Fruit fly (Drosophila melanogaster) whole organism, prepupa: Measurements from ENCODE around the gene CG42571.

Experiments used
- Blimp-1 ChIP-seq: fragments of 200-800 bp; sonication (Bioruptor generic); optimal IDR thresholded peaks from 3 replicates; lab custom pipeline; 2017; ENCODE audit warnings: missing biosample characterization, missing genetic modification characterization, mild to moderate bottlenecking, moderate library complexity, missing genetic modification reagents
- CG16779 ChIP-seq: fragments of 200-800 bp; sonication (Bioruptor generic); optimal IDR thresholded peaks from 3 replicates; lab custom pipeline; 2017; ENCODE audit warnings: missing biosample characterization, mild to moderate bottlenecking, missing genetic modification characterization
- CG3919 ChIP-seq: fragments of 200-800 bp; sonication (Bioruptor generic); optimal IDR thresholded peaks from 3 replicates; lab custom pipeline; 2016; ENCODE audit warnings: missing biosample characterization, missing genetic modification characterization
- CG4318 ChIP-seq: fragments of 200-800 bp; sonication (Bioruptor generic); optimal IDR thresholded peaks from 3 replicates; lab custom pipeline; 2017; ENCODE audit warnings: missing biosample characterization, mild to moderate bottlenecking, missing genetic modification characterization
- CG6808 ChIP-seq: fragments of 200-800 bp; sonication (Bioruptor generic); optimal IDR thresholded peaks from 3 replicates; lab custom pipeline; 2017; ENCODE audit warnings: missing biosample characterization, missing genetic modification characterization, mild to moderate bottlenecking, moderate library complexity, missing genetic modification reagents
- CG8119 ChIP-seq: fragments of 200-800 bp; sonication (Bioruptor generic); IDR thresholded peaks from 3 replicates; pipeline ENCODE4 v1.3.6; 2022; ENCODE audit warnings: missing biosample characterization, missing genetic modification characterization
- CG8319 ChIP-seq: fragments of 200-800 bp; sonication (Bioruptor generic); optimal IDR thresholded peaks from 3 replicates; lab custom pipeline; 2016; ENCODE audit warnings: missing biosample characterization, missing genetic modification characterization
- Gug ChIP-seq: fragments of 200-800 bp; sonication (Bioruptor generic); IDR thresholded peaks from 2 replicates; pipeline ENCODE4 v1.3.6; 2022; ENCODE audit warnings: missing biosample characterization, missing genetic modification characterization
- Hr4 ChIP-seq: fragments of 200-800 bp; sonication (Bioruptor generic); optimal IDR thresholded peaks from 3 replicates; lab custom pipeline; 2016; ENCODE audit warnings: missing biosample characterization, missing genetic modification characterization
- Met ChIP-seq: fragments of 200-800 bp; sonication (Bioruptor generic); optimal IDR thresholded peaks from 3 replicates; lab custom pipeline; 2016; ENCODE audit warnings: missing biosample characterization, missing genetic modification characterization
- Smox ChIP-seq: fragments of 200-800 bp; sonication (Bioruptor generic); optimal IDR thresholded peaks from 3 replicates; lab custom pipeline; 2016; ENCODE audit warnings: missing biosample characterization, missing genetic modification characterization
- Sox15 ChIP-seq: fragments of 200-800 bp; sonication (Bioruptor generic); optimal IDR thresholded peaks from 3 replicates; lab custom pipeline; 2016; ENCODE audit warnings: missing biosample characterization, missing genetic modification characterization
- svp ChIP-seq: fragments of 200-800 bp; sonication (Bioruptor generic); peaks from one replicate; lab custom pipeline; 2016; ENCODE audit warnings: missing biosample characterization, missing genetic modification characterization
- topi ChIP-seq: fragments of 200-800 bp; sonication (Bioruptor generic); optimal IDR thresholded peaks from 3 replicates; lab custom pipeline; 2016; ENCODE audit warnings: missing biosample characterization, missing genetic modification characterization

dm6 chr3L:15760467-15760866 is 44.2 kb downstream of the CG42571 start:
- TF ChIP-seq Sox15, result no peak
- TF ChIP-seq Smox (GFP tag; lab: Kevin White, UChicago), result no peak
- no peak for TF ChIP-seq Gug (GFP tag; lab: Robert Waterston, UW)
- TF ChIP-seq Met (GFP tag; lab: Kevin White, UChicago), result no peak
- TF ChIP-seq CG8119 (GFP tag; lab: Robert Waterston, UW), result no peak
- no peak for TF ChIP-seq Hr4 (GFP tag; lab: Kevin White, UChicago)
- TF ChIP-seq Blimp-1 (GFP tag; lab: Kevin White, UChicago), result no peak
- no peak for TF ChIP-seq CG8319 (GFP tag; lab: Kevin White, UChicago)
- no peak for TF ChIP-seq topi (GFP tag; lab: Kevin White, UChicago)
- TF ChIP-seq CG16779, result no peak
- no peak for TF ChIP-seq CG3919 (GFP tag; lab: Kevin White, UChicago)
- TF ChIP-seq svp, result peak; percentile 43
- TF ChIP-seq CG6808 (GFP tag; lab: Kevin White, UChicago), result no peak
- TF ChIP-seq CG4318 (GFP tag; lab: Kevin White, UChicago), result no peak
